Worm (Caenorhabditis elegans) whole organism, mixed stage, embryonic: ENCODE measurements around the gene nhr-235.

Source experiments
- blmp-1 ChIP-seq: fragments of 150-350 bp; optimal IDR thresholded peaks from 2 replicates; lab custom pipeline; 2014; ENCODE audit warnings: missing biosample characterization, missing genetic modification characterization
- elt-3 ChIP-seq: fragments of 150-350 bp; optimal IDR thresholded peaks from 2 replicates; lab custom pipeline; 2014; ENCODE audit warnings: missing biosample characterization, missing genetic modification characterization
- hlh-1 ChIP-seq: fragments of 150-350 bp; optimal IDR thresholded peaks from 2 replicates; lab custom pipeline; 2014; ENCODE audit warnings: missing biosample characterization, missing genetic modification reagents, missing genetic modification characterization
- mep-1 ChIP-seq: fragments of 150-350 bp; optimal IDR thresholded peaks from 2 replicates; lab custom pipeline; 2017; ENCODE audit warnings: missing biosample characterization, missing genetic modification reagents, missing genetic modification characterization, inconsistent platforms
- mls-2 ChIP-seq: sonication (generic microtip); optimal IDR thresholded peaks from 2 replicates; lab custom pipeline; 2016; ENCODE audit warnings: mild to moderate bottlenecking, missing genetic modification characterization, moderate library complexity, missing compliant biosample characterization
- nhr-12 ChIP-seq: fragments of 150-350 bp; optimal IDR thresholded peaks from 2 replicates; lab custom pipeline; 2014; ENCODE audit warnings: missing biosample characterization, missing genetic modification characterization
- nhr-237 ChIP-seq: fragments of 150-350 bp; optimal IDR thresholded peaks from 2 replicates; lab custom pipeline; 2014; ENCODE audit warnings: missing biosample characterization, missing genetic modification characterization
- nhr-76 ChIP-seq: sonication (generic microtip); optimal IDR thresholded peaks from 2 replicates; lab custom pipeline; 2017; ENCODE audit warnings: missing biosample characterization, missing genetic modification characterization
- snpc-4 ChIP-seq: fragments of 150-350 bp; optimal IDR thresholded peaks from 2 replicates; lab custom pipeline; 2014; ENCODE audit warnings: missing biosample characterization, missing genetic modification characterization
- tbx-8 ChIP-seq: fragments of 200-800 bp; sonication (Bioruptor generic); optimal IDR thresholded peaks from 2 replicates; lab custom pipeline; 2018; ENCODE audit warnings: mild to moderate bottlenecking, missing genetic modification characterization, moderate library complexity, missing compliant biosample characterization
- unc-39 ChIP-seq: fragments of 150-350 bp; optimal IDR thresholded peaks from 2 replicates; lab custom pipeline; 2014; ENCODE audit warnings: missing biosample characterization, missing genetic modification characterization
- zip-8 ChIP-seq: fragments of 150-350 bp; optimal IDR thresholded peaks from 2 replicates; lab custom pipeline; 2014; ENCODE audit warnings: missing biosample characterization, missing genetic modification characterization

DNA sequence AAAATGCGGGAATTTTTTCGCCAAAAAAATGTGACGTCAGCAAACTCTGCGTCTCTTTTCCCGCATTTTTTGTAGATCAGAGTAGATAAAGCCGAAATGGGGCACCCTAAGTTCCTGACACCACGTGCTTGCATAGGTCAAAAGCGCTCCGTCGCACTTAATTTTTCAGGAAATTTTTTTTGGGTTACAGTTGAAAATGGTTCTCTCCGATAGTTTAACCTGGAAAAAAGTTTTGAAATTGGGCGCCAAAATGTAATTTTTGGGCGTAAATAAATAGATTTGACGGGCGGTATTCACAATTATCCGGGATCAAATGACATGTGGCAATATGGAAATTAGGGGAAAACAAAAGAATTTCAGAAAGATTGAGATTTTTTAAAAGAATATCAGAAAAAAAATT lies 32.0 kb downstream of the nhr-235 start:
- TF ChIP-seq hlh-1 (no peak), zip-8 (tag; lab: Kevin White, UChicago) (no peak), nhr-237 (tag; lab: Kevin White, UChicago) (no peak), mep-1 (tag; lab: Kevin White, UChicago) (no peak), snpc-4 (tag; lab: Kevin White, UChicago) (no peak), nhr-12 (tag; lab: Kevin White, UChicago) (no peak), elt-3 (tag; lab: Kevin White, UChicago) (no peak), blmp-1 (tag; lab: Kevin White, UChicago) (no peak), tbx-8 (GFP tag; lab: Kevin White, UChicago) (no peak), unc-39 (tag; lab: Kevin White, UChicago) (no peak), nhr-76 (tag; lab: Kevin White, UChicago) (no peak), mls-2 (tag; lab: Kevin White, UChicago) (no peak)
